Fruit fly (Drosophila melanogaster): ENCODE measurements around the gene Iml1.

Iml1 gene

DNA sequence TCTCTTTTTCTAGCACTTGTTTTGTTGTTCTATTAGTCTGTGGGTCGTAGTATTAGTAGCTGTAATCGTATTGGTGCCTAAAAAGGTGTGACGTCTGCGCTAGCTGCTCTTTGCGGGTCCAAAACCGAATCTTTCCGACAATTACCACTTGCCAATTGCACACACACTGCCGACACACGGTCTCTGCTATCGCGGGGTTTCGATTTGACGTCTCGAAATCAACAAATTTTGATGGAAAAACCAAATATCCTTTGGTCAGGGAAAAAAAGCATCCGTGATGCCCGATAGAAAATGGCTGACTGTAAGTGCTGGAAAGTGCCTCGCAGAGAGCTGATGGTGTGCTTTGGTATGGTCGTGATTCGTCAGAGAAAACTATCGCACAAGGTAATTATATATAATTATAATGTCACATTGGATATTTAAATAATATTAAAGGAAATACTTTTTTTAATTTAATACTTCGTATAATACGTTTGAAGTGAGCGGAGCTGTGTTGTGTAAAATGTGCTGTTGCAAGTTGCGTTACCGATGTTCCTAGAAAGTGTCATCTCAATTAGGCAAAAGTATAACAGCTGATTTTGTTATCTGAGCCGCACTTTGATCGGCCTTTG, 24.4 kb upstream of the Iml1 start, which contains the start of the genes Pex10 and CG12099 (continued):
- TF ChIP-seq CG8290 (GFP tag; optimal IDR thresholded peaks at IDR 0.05) (peak; percentile 90), CG8290 (tag; optimal IDR thresholded peaks at IDR 0.05) (peak in 1 of 2 experiments; percentile 74), CG3838 (GFP tag; optimal IDR thresholded peaks at IDR 0.05) (peak; percentile 59), dysf (GFP tag; IDR thresholded peaks at IDR 0.05) (peak; percentile 92), Camta (GFP tag; optimal IDR thresholded peaks at IDR 0.05) (peak; percentile 48), CG3726 (GFP tag; IDR thresholded peaks at IDR 0.05) (peak; percentile 88; the same call in 2 of the 3 replicates), pho (GFP tag; optimal IDR thresholded peaks at IDR 0.05) (peak; percentile 58), CG1792 (GFP tag; optimal IDR thresholded peaks at IDR 0.05) (peak; percentile 6), pros (GFP tag; optimal IDR thresholded peaks at IDR 0.05) (peak; percentile 32), grau (tag; optimal IDR thresholded peaks at IDR 0.05) (peak; percentile 88), pita (GFP tag; optimal IDR thresholded peaks at IDR 0.05) (no peak), CG10543 (GFP tag; optimal IDR thresholded peaks at IDR 0.05) (peak; percentile 92), amos (GFP tag; IDR thresholded peaks at IDR 0.05; ENCODE audit: partially characterized antibody) (peak; percentile 89), klu (GFP tag; IDR thresholded peaks at IDR 0.05) (peak; percentile 90), tap (tag; optimal IDR thresholded peaks at IDR 0.05) (peak; percentile 71), Dfd (GFP tag; optimal IDR thresholded peaks at IDR 0.05) (no peak), CG6272 (GFP tag; IDR thresholded peaks at IDR 0.05) (peak; percentile 94), CG16779 (GFP tag; IDR thresholded peaks at IDR 0.05) (peak; percentile 83), Bgb (GFP tag; IDR thresholded peaks at IDR 0.05; ENCODE audit: partially characterized antibody) (peak; percentile 89), Awh (GFP tag; IDR thresholded peaks at IDR 0.05) (peak; percentile 77), psq (GFP tag; optimal IDR thresholded peaks at IDR 0.05) (peak; percentile 72), CG7556 (GFP tag; optimal IDR thresholded peaks at IDR 0.05) (peak; percentile 87), CG1832 (GFP tag; optimal IDR thresholded peaks at IDR 0.05) (no peak), CG11560 (tag; IDR thresholded peaks at IDR 0.05) (peak; percentile 83), mld (GFP tag; IDR thresholded peaks at IDR 0.05; ENCODE audit: partially characterized antibody) (peak; percentile 80; the same call in 2 of the 3 replicates), HLHmδ (GFP tag; optimal IDR thresholded peaks at IDR 0.05) (no peak), CG12219 (GFP tag; optimal IDR thresholded peaks at IDR 0.05) (peak; percentile 58), vvl (GFP tag; IDR thresholded peaks at IDR 0.05) (peak; percentile 93), danr (GFP tag; IDR thresholded peaks at IDR 0.05) (peak; percentile 86), hkb (optimal IDR thresholded peaks at IDR 0.05) (peak; percentile 68), hkb (GFP tag; IDR thresholded peaks at IDR 0.05) (peak; percentile 87), D (optimal IDR thresholded peaks at IDR 0.05) (no peak), D (GFP tag; optimal IDR thresholded peaks at IDR 0.05) (peak; percentile 68), lilli (GFP tag; optimal IDR thresholded peaks at IDR 0.05) (peak; percentile 88), Meics (GFP tag; optimal IDR thresholded peaks at IDR 0.05) (peak; percentile 84), sr (GFP tag; IDR thresholded peaks at IDR 0.05) (peak; percentile 47; the same call in 1 of the 3 replicates), Ets65A (GFP tag) (peak; percentile 97), ap (GFP tag; IDR thresholded peaks at IDR 0.05) (peak; percentile 85), Nf-YB (GFP tag; optimal IDR thresholded peaks at IDR 0.05) (peak; percentile 72), CG17568 (GFP tag; optimal IDR thresholded peaks at IDR 0.05) (no peak), Pdp1 (GFP tag; optimal IDR thresholded peaks at IDR 0.05) (peak; percentile 53 to 74), en (GFP tag; optimal IDR thresholded peaks at IDR 0.05) (no peak), CG3163 (GFP tag; optimal IDR thresholded peaks at IDR 0.05) (peak; percentile 28), CG8924 (tag; optimal IDR thresholded peaks at IDR 0.05) (peak; percentile 88), Side (GFP tag; optimal IDR thresholded peaks at IDR 0.05) (peak; percentile 48), Ptx1 (GFP tag; IDR thresholded peaks at IDR 0.05) (peak; percentile 95), tup (GFP tag; optimal IDR thresholded peaks at IDR 0.05) (peak; percentile 78), CG15479 (GFP tag; optimal IDR thresholded peaks at IDR 0.05) (peak; percentile 30), Scr (GFP tag; IDR thresholded peaks at IDR 0.05; ENCODE audit: partially characterized antibody) (peak; percentile 97), CG11723 (GFP tag; optimal IDR thresholded peaks at IDR 0.05) (peak; percentile 66), CG11247 (GFP tag; IDR thresholded peaks at IDR 0.05) (peak; percentile 91)

All from whole organism, embryonic.